Worm (Caenorhabditis elegans): ENCODE measurements around the gene F39F10.3.

- TF ChIP-seq aly-1 (tag; optimal IDR thresholded peaks at IDR 0.05) (no peak), flt-1 (GFP tag; IDR thresholded peaks at IDR 0.05) (no peak), F13C5.2 (tag; optimal IDR thresholded peaks at IDR 0.05) (no peak), tbx-37 (GFP tag; conservative IDR thresholded peaks at IDR 0.05) (no peak), pes-1 (GFP tag; IDR thresholded peaks at IDR 0.05) (no peak), ama-1 (optimal IDR thresholded peaks at IDR 0.05) (no peak), ceh-36 (tag; optimal IDR thresholded peaks at IDR 0.05) (no peak), tra-4 (tag; optimal IDR thresholded peaks at IDR 0.05) (no peak), sea-1 (GFP tag; conservative IDR thresholded peaks at IDR 0.05) (no peak), ceh-13 (GFP tag; optimal IDR thresholded peaks at IDR 0.05) (no peak), scrt-1 (GFP tag; IDR thresholded peaks at IDR 0.05) (no peak), hmg-4 (GFP tag; optimal IDR thresholded peaks at IDR 0.05) (no peak), ets-7 (tag; optimal IDR thresholded peaks at IDR 0.05) (no peak), hnd-1 (tag; optimal IDR thresholded peaks at IDR 0.05) (no peak)
Measured at ce11 chrX:16865675-16866074, 26.1 kb upstream of the F39F10.3 start.
